Fruit fly (Drosophila melanogaster) whole organism, pupa: ENCODE data around the gene msk.

Experiments
- CG10348 ChIP-seq: fragments of 200-800 bp; sonication (Bioruptor generic); IDR thresholded peaks from 2 replicates; pipeline ENCODE4 v1.3.6; 2022; ENCODE audit warnings: missing biosample characterization, missing genetic modification characterization
- CG14655 ChIP-seq: fragments of 200-800 bp; sonication (Bioruptor generic); optimal IDR thresholded peaks from 3 replicates; lab custom pipeline; 2017; ENCODE audit warnings: mild to moderate bottlenecking, missing biosample characterization, missing genetic modification reagents, missing genetic modification characterization
- CG15710 ChIP-seq: fragments of 200-800 bp; sonication (Bioruptor generic); optimal IDR thresholded peaks from 2 replicates; lab custom pipeline; 2018; ENCODE audit warnings: missing biosample characterization, mild to moderate bottlenecking, missing genetic modification characterization, moderate library complexity
- CG17806 ChIP-seq: fragments of 200-800 bp; sonication (Bioruptor generic); optimal IDR thresholded peaks from 2 replicates; lab custom pipeline; 2018; ENCODE audit warnings: missing biosample characterization, mild to moderate bottlenecking, missing genetic modification characterization, moderate library complexity
- CG4496 ChIP-seq: fragments of 200-800 bp; sonication (Bioruptor generic); IDR thresholded peaks from 3 replicates; pipeline ENCODE4 v1.3.6; 2022; ENCODE audit warnings: missing biosample characterization, missing genetic modification characterization
- CG8301 ChIP-seq: fragments of 200-800 bp; sonication (Bioruptor generic); optimal IDR thresholded peaks from 2 replicates; lab custom pipeline; 2018; ENCODE audit warnings: missing biosample characterization, mild to moderate bottlenecking, missing genetic modification characterization
- EcR ChIP-seq: fragments of 200-800 bp; sonication (Bioruptor generic); optimal IDR thresholded peaks from 3 replicates; lab custom pipeline; 2019; ENCODE audit warnings: missing biosample characterization, missing genetic modification characterization, mild to moderate bottlenecking, moderate library complexity, missing genetic modification reagents
- Ets98B ChIP-seq: fragments of 200-800 bp; sonication (Bioruptor generic); IDR thresholded peaks from 2 replicates; pipeline ENCODE4 v1.3.6; 2022; ENCODE audit warnings: missing biosample characterization, missing genetic modification characterization
- Pif1A ChIP-seq: fragments of 200-800 bp; sonication (Bioruptor generic); optimal IDR thresholded peaks from 3 replicates; lab custom pipeline; 2016; ENCODE audit warnings: missing biosample characterization, missing genetic modification characterization
- Pif1B ChIP-seq: fragments of 200-800 bp; sonication (Bioruptor generic); optimal IDR thresholded peaks from 3 replicates; lab custom pipeline; 2016; ENCODE audit warnings: missing biosample characterization, missing genetic modification characterization
- fd96Ca ChIP-seq: fragments of 200-800 bp; sonication (Bioruptor generic); IDR thresholded peaks from 3 replicates; pipeline ENCODE4 v1.3.6; 2022; ENCODE audit warnings: missing biosample characterization, missing genetic modification characterization
- rn ChIP-seq: fragments of 200-800 bp; sonication (Bioruptor generic); IDR thresholded peaks from 2 replicates; pipeline ENCODE4 v1.3.6; 2022; ENCODE audit warnings: missing biosample characterization, missing genetic modification characterization

- TF ChIP-seq CG4496 (GFP tag; lab: Robert Waterston, UW): no peak
- TF ChIP-seq CG8301: no peak
- no peak for TF ChIP-seq Pif1B
- no peak for TF ChIP-seq CG17806 (tag; lab: Kevin White, UChicago)
- no peak for TF ChIP-seq CG10348
- no peak for TF ChIP-seq CG15710 (tag; lab: Kevin White, UChicago)
- TF ChIP-seq fd96Ca (GFP tag; lab: Robert Waterston, UW): no peak
- no peak for TF ChIP-seq Pif1A (GFP tag; lab: Kevin White, UChicago)
- TF ChIP-seq CG14655 (GFP tag; lab: Kevin White, UChicago): no peak
- no peak for TF ChIP-seq EcR (GFP tag; lab: Kevin White, UChicago)
- no peak for TF ChIP-seq Ets98B (GFP tag; lab: Robert Waterston, UW)
- no peak for TF ChIP-seq rn (GFP tag; lab: Robert Waterston, UW)
These were observed 830 bp downstream of the msk start for dm6 chr3L:8116809-8117208.
